Worm (Caenorhabditis elegans) whole organism, L1 larva: ENCODE measurements around the gene vps-54.
A peak's percentile ranks its signal among the peaks of the same experiment; 100 is the strongest.

Experiments used
- F16B12.6 ChIP-seq: fragments of 150-350 bp; optimal IDR thresholded peaks from 2 replicates; lab custom pipeline; 2014; ENCODE audit warnings: missing biosample characterization, missing genetic modification characterization
- Y116A8C.19 ChIP-seq: sonication (generic microtip); optimal IDR thresholded peaks from 2 replicates; lab custom pipeline; 2016; ENCODE audit warnings: missing compliant biosample characterization, missing genetic modification characterization, borderline replicate concordance
- alr-1 ChIP-seq: fragments of 200-800 bp; sonication (Bioruptor generic); optimal IDR thresholded peaks from 2 replicates; lab custom pipeline; 2018; ENCODE audit warnings: borderline replicate concordance, mild to moderate bottlenecking, missing genetic modification characterization, missing compliant biosample characterization
- blmp-1 ChIP-seq: fragments of 150-350 bp; optimal IDR thresholded peaks from 2 replicates; lab custom pipeline; 2014; ENCODE audit warnings: missing biosample characterization, missing genetic modification characterization
- ceh-82 ChIP-seq, 3 experiments: fragments of 150-350 bp in 1 of 3; sonication (generic microtip) in 2 of 3; optimal IDR thresholded peaks; 2 replicates each; lab custom pipeline; 2014 to 2017; ENCODE audit warnings: missing biosample characterization in 3 of 3, missing genetic modification characterization in 3 of 3
- efl-1 ChIP-seq, 4 experiments: fragments of 150-350 bp; optimal IDR thresholded peaks in 3 of 4; peaks in 1 of 4; 1 replicate in 1 of 4; 2 replicates in 3 of 4; lab custom pipeline; 2014; ENCODE audit warnings: missing biosample characterization in 2 of 4, missing genetic modification characterization in 2 of 4, missing genetic modification reagents in 2 of 4
- egl-13 ChIP-seq: sonication (generic microtip); optimal IDR thresholded peaks from 2 replicates; lab custom pipeline; 2016; ENCODE audit warnings: missing genotype, missing genetic modification reagents, missing genetic modification characterization, missing compliant biosample characterization
- elt-3 ChIP-seq, 6 experiments: fragments of 150-350 bp in 1 of 6; sonication (generic microtip); optimal IDR thresholded peaks; 2 replicates each; lab custom pipeline; 2017 to 2018; ENCODE audit warnings: missing biosample characterization in 6 of 6, missing genetic modification characterization in 6 of 6, inconsistent platforms in 1 of 6
- fkh-10 ChIP-seq: sonication (generic microtip); optimal IDR thresholded peaks from 2 replicates; lab custom pipeline; 2017; ENCODE audit warnings: missing biosample characterization, missing genetic modification reagents, missing genetic modification characterization
- fkh-4 ChIP-seq: sonication (generic microtip); optimal IDR thresholded peaks from 2 replicates; lab custom pipeline; 2016; ENCODE audit warnings: missing compliant biosample characterization, missing genetic modification characterization, borderline replicate concordance
- fkh-8 ChIP-seq: sonication (generic microtip); optimal IDR thresholded peaks from 2 replicates; lab custom pipeline; 2016; ENCODE audit warnings: mild to moderate bottlenecking, missing genetic modification characterization, missing compliant biosample characterization
- fos-1 ChIP-seq: fragments of 150-350 bp; optimal IDR thresholded peaks from 2 replicates; lab custom pipeline; 2014; ENCODE audit warnings: missing biosample characterization, missing genetic modification characterization
- hpl-2 ChIP-seq: fragments of 150-350 bp; optimal IDR thresholded peaks from 2 replicates; lab custom pipeline; 2014; ENCODE audit warnings: missing biosample characterization, missing genetic modification reagents, missing genetic modification characterization
- lin-13 ChIP-seq: fragments of 150-350 bp; optimal IDR thresholded peaks from 2 replicates; lab custom pipeline; 2014; ENCODE audit warnings: missing biosample characterization, missing genetic modification reagents, missing genetic modification characterization
- lin-14 ChIP-seq: fragments of 200-800 bp; sonication (Bioruptor generic); optimal IDR thresholded peaks from 2 replicates; lab custom pipeline; 2018; ENCODE audit warnings: mild to moderate bottlenecking, missing genetic modification characterization, moderate library complexity, missing compliant biosample characterization
- lin-35 ChIP-seq, 2 experiments: fragments of 150-350 bp; optimal IDR thresholded peaks; 2 replicates each; lab custom pipeline; 2014; ENCODE audit warnings: missing biosample characterization in 2 of 2, missing genetic modification characterization in 2 of 2, missing genetic modification reagents in 2 of 2
- lir-3 ChIP-seq: sonication (generic microtip); optimal IDR thresholded peaks from 2 replicates; lab custom pipeline; 2016; ENCODE audit warnings: mild to moderate bottlenecking, missing genetic modification characterization, moderate library complexity, missing compliant biosample characterization; ENCODE audit not compliant: poor library complexity
- lsy-2 ChIP-seq, 2 experiments: fragments of 150-350 bp; optimal IDR thresholded peaks; 2 replicates each; lab custom pipeline; 2014; ENCODE audit warnings: missing biosample characterization in 2 of 2, missing genetic modification characterization in 2 of 2
- mdl-1 ChIP-seq, 2 experiments: fragments of 150-350 bp; optimal IDR thresholded peaks; 2 replicates each; lab custom pipeline; 2014 to 2017; ENCODE audit warnings: missing biosample characterization in 2 of 2, missing genetic modification characterization in 2 of 2, inconsistent platforms in 1 of 2
- nhr-12 ChIP-seq: sonication (generic microtip); optimal IDR thresholded peaks from 2 replicates; lab custom pipeline; 2017; ENCODE audit warnings: missing biosample characterization, missing genetic modification characterization
- nhr-19 ChIP-seq: fragments of 200-800 bp; sonication (Bioruptor generic); conservative IDR thresholded peaks from 2 replicates; pipeline ENCODE4 v1.3.6; 2022; ENCODE audit warnings: missing genetic modification characterization, missing compliant biosample characterization
- nhr-20 ChIP-seq: sonication (generic microtip); optimal IDR thresholded peaks from 2 replicates; lab custom pipeline; 2016; ENCODE audit warnings: mild to moderate bottlenecking, missing genetic modification characterization, missing compliant biosample characterization
- nhr-237 ChIP-seq: fragments of 150-350 bp; optimal IDR thresholded peaks from 2 replicates; lab custom pipeline; 2014; ENCODE audit warnings: missing biosample characterization, missing genetic modification characterization
- nhr-28 ChIP-seq: fragments of 150-350 bp; optimal IDR thresholded peaks from 2 replicates; lab custom pipeline; 2014; ENCODE audit warnings: missing biosample characterization, missing genetic modification characterization
- nhr-47 ChIP-seq: sonication (generic microtip); optimal IDR thresholded peaks from 2 replicates; lab custom pipeline; 2016; ENCODE audit warnings: mild to moderate bottlenecking, missing genetic modification characterization, moderate library complexity, missing compliant biosample characterization
- nhr-71 ChIP-seq: sonication (generic microtip); optimal IDR thresholded peaks from 2 replicates; lab custom pipeline; 2016; ENCODE audit warnings: mild to moderate bottlenecking, missing genetic modification characterization, moderate library complexity, missing compliant biosample characterization
- nhr-76 ChIP-seq: sonication (generic microtip); optimal IDR thresholded peaks from 2 replicates; lab custom pipeline; 2017; ENCODE audit warnings: missing biosample characterization, missing genetic modification characterization
- nhr-84 ChIP-seq: sonication (generic microtip); optimal IDR thresholded peaks from 2 replicates; lab custom pipeline; 2017; ENCODE audit warnings: missing biosample characterization, missing genetic modification characterization
- nhr-85 ChIP-seq: sonication (generic microtip); peaks from one replicate; lab custom pipeline; 2016; ENCODE audit warnings: missing genetic modification characterization, inconsistent platforms, missing compliant biosample characterization
- pag-3 ChIP-seq: sonication (generic microtip); optimal IDR thresholded peaks from 2 replicates; lab custom pipeline; 2017; ENCODE audit warnings: missing genetic modification characterization, mild to moderate bottlenecking, missing compliant biosample characterization, antibody characterized with exemption, borderline replicate concordance; ENCODE audit not compliant: insufficient read depth
- pax-3 ChIP-seq: fragments of 200-800 bp; sonication (Bioruptor generic); optimal IDR thresholded peaks from 2 replicates; lab custom pipeline; 2018; ENCODE audit warnings: mild to moderate bottlenecking, missing genetic modification characterization, moderate library complexity, missing compliant biosample characterization
- snpc-4 ChIP-seq: fragments of 150-350 bp; optimal IDR thresholded peaks from 2 replicates; lab custom pipeline; 2014; ENCODE audit warnings: missing biosample characterization, missing genetic modification characterization
- sox-4 ChIP-seq: sonication (generic microtip); optimal IDR thresholded peaks from 2 replicates; lab custom pipeline; 2016; ENCODE audit warnings: missing genetic modification characterization, missing compliant biosample characterization
- sptf-1 ChIP-seq: fragments of 150-350 bp; optimal IDR thresholded peaks from 2 replicates; lab custom pipeline; 2014; ENCODE audit warnings: missing biosample characterization, missing genetic modification characterization
- sup-37 ChIP-seq: fragments of 200-800 bp; sonication (Bioruptor generic); optimal IDR thresholded peaks from 2 replicates; lab custom pipeline; 2018; ENCODE audit warnings: mild to moderate bottlenecking, missing genetic modification characterization, missing compliant biosample characterization
- tbx-2 ChIP-seq: sonication (generic microtip); optimal IDR thresholded peaks from 2 replicates; lab custom pipeline; 2016; ENCODE audit warnings: missing genetic modification characterization, missing compliant biosample characterization

Gene vps-54

DNA sequence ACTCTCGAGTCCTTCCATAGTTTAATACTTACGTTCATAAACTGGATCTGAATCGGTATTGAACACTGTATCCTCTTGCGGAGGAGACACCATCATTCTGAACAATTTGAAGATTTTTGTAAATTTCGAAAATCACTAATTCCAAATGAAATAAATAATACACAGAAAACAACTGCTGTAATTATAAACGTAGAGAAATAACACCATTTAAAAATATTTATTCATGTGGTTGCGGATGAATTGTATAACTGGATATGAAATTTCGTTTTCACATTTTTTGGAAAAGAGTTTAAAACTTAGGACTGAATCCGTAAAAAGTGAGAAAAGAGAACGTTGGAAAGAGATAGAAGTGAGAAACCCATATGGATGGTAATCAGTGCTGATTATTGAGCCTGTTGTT is 2.0 kb upstream of the vps-54 start, which contains the start of gene mics-1:
Gene mics-1, minus strand, starts transcription at position 101 of the 400 bp plus-strand sequence.
- TF ChIP-seq efl-1 (optimal IDR thresholded peaks at IDR 0.05; lab: Kevin White, UChicago), result no peak
- peak in 1 of 2 experiments; percentile 34 for TF ChIP-seq efl-1 (GFP tag; optimal IDR thresholded peaks at IDR 0.05 in 1 of 2; lab: Kevin White, UChicago)
- TF ChIP-seq pag-3 (tag; lab: Kevin White, UChicago), result no peak
- TF ChIP-seq, all 84 proteins: peak for 1

DNA sequence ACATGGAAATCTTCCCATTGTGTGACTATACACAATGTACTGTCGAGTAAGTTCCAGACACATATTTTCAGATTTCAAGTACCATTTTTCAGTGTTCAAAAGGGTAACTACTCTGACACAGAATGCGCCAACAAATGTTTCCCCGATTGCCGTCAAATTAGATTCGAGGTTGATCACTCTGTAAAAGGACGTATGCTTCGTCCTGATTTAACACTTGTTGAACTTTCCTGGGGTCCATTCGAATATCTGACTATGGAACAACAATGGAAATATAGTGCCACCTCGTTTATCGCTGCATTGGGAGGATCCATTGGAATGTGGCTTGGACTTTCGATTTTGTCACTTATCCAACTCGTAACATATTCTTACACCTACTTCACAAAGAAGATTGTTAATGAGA is 2.0 kb downstream of the vps-54 start:
- TF ChIP-seq nhr-84 (tag; lab: Kevin White, UChicago) (no peak), blmp-1 (peak; percentile 5), lin-35 (GFP tag; optimal IDR thresholded peaks at IDR 0.05; lab: Kevin White, UChicago) (no peak), egl-13 (tag; lab: Kevin White, UChicago) (no peak), tbx-2 (no peak)

DNA sequence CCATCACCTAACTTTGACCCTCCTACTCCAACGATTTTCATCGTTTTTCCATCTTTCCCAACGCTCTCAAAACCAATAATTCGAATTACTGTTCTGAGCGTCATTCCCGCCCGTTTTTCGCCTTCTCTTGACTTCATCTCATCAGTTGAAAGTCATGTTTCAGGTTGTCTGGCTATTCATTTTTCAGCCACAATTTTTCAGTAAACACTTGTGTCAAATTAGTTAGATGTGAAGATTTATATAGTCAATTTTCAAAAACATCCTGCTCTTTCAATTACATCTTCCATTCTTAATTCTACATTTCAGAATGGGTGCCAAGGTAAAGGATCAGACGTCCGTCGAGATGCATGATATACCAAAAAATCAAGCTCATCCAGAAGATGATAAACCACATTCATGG is 3.6 kb downstream of the vps-54 start, which contains the start of gene del-6:
Gene del-6, plus strand, starts transcription at position 301 of the 400 bp plus-strand sequence.
- TF ChIP-seq snpc-4 (tag; lab: Kevin White, UChicago) (no peak), nhr-28 (tag; lab: Kevin White, UChicago) (no peak)

DNA sequence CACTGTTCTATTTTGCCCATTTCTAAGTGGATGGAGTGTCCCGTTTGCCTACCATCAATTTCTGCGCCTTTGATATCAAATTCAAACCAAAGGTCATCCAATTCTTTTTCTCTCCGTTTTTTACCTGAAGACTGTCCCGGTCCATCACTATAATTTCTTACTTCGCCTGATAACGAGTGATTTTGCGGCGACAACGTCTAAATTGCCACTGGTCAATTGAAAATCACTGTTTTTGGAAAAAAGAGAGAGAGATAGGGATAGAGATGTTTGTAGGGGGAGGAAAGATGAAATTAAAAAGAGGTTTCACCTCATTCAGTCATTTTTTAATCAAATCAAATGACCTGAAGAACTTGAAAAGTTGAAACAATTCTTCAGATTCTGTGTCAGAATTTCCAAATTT is 4.7 kb downstream of the vps-54 start:
- TF ChIP-seq fos-1 (tag; lab: Kevin White, UChicago) (no peak), fkh-8 (no peak), pag-3 (tag; lab: Kevin White, UChicago) (no peak), nhr-76 (tag; lab: Kevin White, UChicago) (no peak), sptf-1 (tag; lab: Kevin White, UChicago) (no peak), nhr-237 (tag; lab: Kevin White, UChicago) (no peak), hpl-2 (no peak), lin-14 (GFP tag; lab: Kevin White, UChicago) (peak; percentile 59), sox-4 (tag; lab: Kevin White, UChicago) (no peak), lir-3 (tag; lab: Kevin White, UChicago) (no peak), fkh-10 (GFP tag; lab: Kevin White, UChicago) (no peak), lin-13 (GFP tag; lab: Kevin White, UChicago) (no peak), F16B12.6 (tag; lab: Kevin White, UChicago) (no peak), Y116A8C.19 (tag; lab: Kevin White, UChicago) (no peak), lsy-2 (tag; optimal IDR thresholded peaks at IDR 0.05; lab: Kevin White, UChicago) (peak in 1 of 2 experiments; percentile 2), elt-3 (tag; optimal IDR thresholded peaks at IDR 0.05; lab: Kevin White, UChicago) (peak in 2 of 6 experiments; percentile 44 to 65), blmp-1 (peak; percentile 70), nhr-19 (no peak), alr-1 (no peak), ceh-82 (tag; optimal IDR thresholded peaks at IDR 0.05; lab: Kevin White, UChicago) (no peak), mdl-1 (tag; optimal IDR thresholded peaks at IDR 0.05; lab: Kevin White, UChicago) (no peak), nhr-28 (tag; lab: Kevin White, UChicago) (no peak), pax-3 (tag; lab: Kevin White, UChicago) (no peak), nhr-71 (tag; lab: Kevin White, UChicago) (no peak), nhr-12 (no peak), nhr-20 (tag; lab: Kevin White, UChicago) (peak; percentile 2), fkh-4 (no peak), lin-35 (GFP tag; optimal IDR thresholded peaks at IDR 0.05; lab: Kevin White, UChicago) (peak in 1 of 2 experiments; percentile 18), nhr-47 (tag; lab: Kevin White, UChicago) (no peak), sup-37 (GFP tag; lab: Kevin White, UChicago) (no peak), nhr-85 (tag; lab: Kevin White, UChicago) (peak; percentile 76)
